Worm (Caenorhabditis elegans): Measurements from ENCODE around the gene snx-13.

snx-13 gene

ce11 chrIV:17110882-17111281 is 23.6 kb upstream of the snx-13 start, which contains the start of gene sfa-1:
Gene sfa-1, minus strand, starts transcription at chrIV:17110982.
- no peak for TF ChIP-seq nhr-28 (tag; optimal IDR thresholded peaks at IDR 0.05)
- TF ChIP-seq nhr-43 (tag; optimal IDR thresholded peaks at IDR 0.05; ENCODE audit: poor library complexity, severe bottlenecking), result no peak
- TF ChIP-seq nhr-77 (tag; optimal IDR thresholded peaks at IDR 0.05), result no peak
- no peak for TF ChIP-seq fkh-2 (tag; optimal IDR thresholded peaks at IDR 0.05)
- no peak for TF ChIP-seq elt-3 (tag; optimal IDR thresholded peaks at IDR 0.05)
- TF ChIP-seq elt-2 (tag; optimal IDR thresholded peaks at IDR 0.05), result no peak
- no peak for TF ChIP-seq zag-1 (tag; optimal IDR thresholded peaks at IDR 0.05)
- no peak for TF ChIP-seq ceh-9 (tag; optimal IDR thresholded peaks at IDR 0.05)
- no peak for TF ChIP-seq pha-4 (tag; optimal IDR thresholded peaks at IDR 0.05)
- TF ChIP-seq mml-1 (tag; optimal IDR thresholded peaks at IDR 0.05), result no peak
- no peak for TF ChIP-seq nhr-12 (tag; optimal IDR thresholded peaks at IDR 0.05)

ce11 chrIV:17109436-17109835 is 22.2 kb upstream of the snx-13 start:
- TF ChIP-seq daf-12 (tag; optimal IDR thresholded peaks at IDR 0.05), result no peak
- TF ChIP-seq nfya-1 (tag; optimal IDR thresholded peaks at IDR 0.05; ENCODE audit: insufficient read depth), result peak; percentile 91

ce11 chrIV:17108805-17109204 is 21.6 kb upstream of the snx-13 start:
- TF ChIP-seq nfya-1 (tag; optimal IDR thresholded peaks at IDR 0.05; ENCODE audit: insufficient read depth) (peak; percentile 87), elt-3 (tag; optimal IDR thresholded peaks at IDR 0.05) (no peak), unc-39 (tag; optimal IDR thresholded peaks at IDR 0.05) (no peak)

DNA sequence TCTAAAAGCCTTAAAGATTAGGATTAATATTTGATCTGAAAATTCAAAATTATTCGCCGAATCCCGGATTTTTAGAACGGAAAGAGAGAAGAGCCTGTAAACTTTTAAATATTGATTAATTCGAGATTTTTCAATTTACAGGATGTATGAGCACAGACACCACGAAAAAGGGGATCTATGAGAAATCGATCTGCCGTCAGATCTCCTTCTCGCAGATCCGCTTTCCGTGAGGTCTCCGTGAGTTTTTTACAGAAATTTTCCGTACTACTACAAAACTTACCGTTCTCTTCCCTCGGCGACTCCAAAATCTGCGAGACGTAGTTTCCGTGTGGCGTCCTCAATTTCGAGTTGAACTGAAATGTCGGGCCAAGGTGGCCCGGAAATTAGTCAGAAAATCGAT is 21.0 kb upstream of the snx-13 start:
- TF ChIP-seq ztf-11 (tag; optimal IDR thresholded peaks at IDR 0.05), result no peak
- no peak for TF ChIP-seq lin-39 (tag; optimal IDR thresholded peaks at IDR 0.05)
- TF ChIP-seq ceh-9 (tag; optimal IDR thresholded peaks at IDR 0.05), result no peak
- no peak for TF ChIP-seq nhr-23 (tag; optimal IDR thresholded peaks at IDR 0.05)
- no peak for TF ChIP-seq tbx-2 (tag; optimal IDR thresholded peaks at IDR 0.05)
- no peak for TF ChIP-seq nhr-28 (tag; optimal IDR thresholded peaks at IDR 0.05)
- no peak for TF ChIP-seq sea-2 (GFP tag; optimal IDR thresholded peaks at IDR 0.05)
- TF ChIP-seq nhr-237 (tag; optimal IDR thresholded peaks at IDR 0.05), result no peak
- no peak for TF ChIP-seq egl-5 (tag; optimal IDR thresholded peaks at IDR 0.05)
- TF ChIP-seq aly-2 (tag; optimal IDR thresholded peaks at IDR 0.05), result no peak
- TF ChIP-seq nhr-11 (tag; optimal IDR thresholded peaks at IDR 0.05), result no peak
- no peak for TF ChIP-seq eor-1 (tag; optimal IDR thresholded peaks at IDR 0.05)
- no peak for TF ChIP-seq unc-62 (GFP tag; optimal IDR thresholded peaks at IDR 0.05)
- no peak for TF ChIP-seq pha-4 (tag; optimal IDR thresholded peaks at IDR 0.05)
- TF ChIP-seq hmg-11 (tag; optimal IDR thresholded peaks at IDR 0.05), result no peak
- TF ChIP-seq ama-1 (optimal IDR thresholded peaks at IDR 0.05), result no peak
- no peak for TF ChIP-seq mml-1 (tag; optimal IDR thresholded peaks at IDR 0.05)

ce11 chrIV:17105578-17105977 is 18.3 kb upstream of the snx-13 start:
- TF ChIP-seq nhr-67 (tag; optimal IDR thresholded peaks at IDR 0.05), result no peak
- no peak for TF ChIP-seq ZK546.5 (tag; optimal IDR thresholded peaks at IDR 0.05)
- no peak for TF ChIP-seq unc-62 (GFP tag; optimal IDR thresholded peaks at IDR 0.05)
- TF ChIP-seq tbx-2 (tag; optimal IDR thresholded peaks at IDR 0.05), result no peak
- no peak for TF ChIP-seq daf-12 (tag; optimal IDR thresholded peaks at IDR 0.05)
- no peak for TF ChIP-seq lin-15B (tag; optimal IDR thresholded peaks at IDR 0.05)
- TF ChIP-seq nhr-23 (tag; optimal IDR thresholded peaks at IDR 0.05), result no peak
- no peak for TF ChIP-seq ceh-9 (tag; optimal IDR thresholded peaks at IDR 0.05)
- no peak for TF ChIP-seq zag-1 (tag; optimal IDR thresholded peaks at IDR 0.05)
- no peak for TF ChIP-seq lin-39 (tag; optimal IDR thresholded peaks at IDR 0.05)
- TF ChIP-seq snpc-4 (tag; optimal IDR thresholded peaks at IDR 0.05), result no peak
- no peak for TF ChIP-seq nhr-76 (tag; optimal IDR thresholded peaks at IDR 0.05)

DNA sequence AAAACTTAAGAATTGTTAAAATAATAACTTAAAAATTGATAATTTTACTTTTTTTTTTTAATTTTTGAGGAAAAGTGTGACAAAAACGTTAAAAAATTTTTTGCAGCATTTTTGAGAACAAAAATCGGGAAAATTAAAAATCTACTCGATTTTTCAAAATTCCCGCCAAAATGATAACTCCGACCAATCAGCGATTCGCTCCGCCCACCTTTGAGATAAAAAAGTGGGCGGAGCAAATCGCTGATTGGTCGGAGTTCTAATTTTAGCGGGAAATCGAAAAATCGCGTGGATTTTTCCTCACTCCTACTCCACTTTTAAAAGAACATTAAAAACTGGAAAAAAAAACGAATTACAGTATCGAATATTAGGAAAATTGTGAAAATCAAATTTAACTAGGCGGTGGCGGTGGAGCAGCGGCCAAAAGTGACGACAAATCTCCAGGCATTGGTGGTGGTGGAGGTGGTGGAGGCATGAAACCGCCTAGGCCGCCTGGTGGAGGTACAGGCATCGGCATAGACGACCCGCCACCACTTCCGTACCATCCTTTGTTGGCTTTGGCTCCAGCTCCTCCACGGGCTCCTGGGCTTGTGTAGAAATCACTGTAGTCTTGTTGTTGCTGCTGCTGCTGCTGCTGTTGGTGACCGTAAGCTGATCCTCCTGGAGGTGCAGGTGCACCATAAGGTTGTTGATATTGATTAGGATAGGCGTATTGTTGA is 17.1 kb upstream of the snx-13 start:
- TF ChIP-seq nfya-1 (tag; optimal IDR thresholded peaks at IDR 0.05; ENCODE audit: insufficient read depth), result peak; percentile 98
- no peak for TF ChIP-seq eor-1 (tag; optimal IDR thresholded peaks at IDR 0.05)
- no peak for TF ChIP-seq fkh-10 (GFP tag; optimal IDR thresholded peaks at IDR 0.05)
- no peak for TF ChIP-seq jun-1 (tag; optimal IDR thresholded peaks at IDR 0.05)
- no peak for TF ChIP-seq ztf-4 (tag; optimal IDR thresholded peaks at IDR 0.05)
